Worm (Caenorhabditis elegans): ENCODE measurements around the gene C53D6.4.

DNA sequence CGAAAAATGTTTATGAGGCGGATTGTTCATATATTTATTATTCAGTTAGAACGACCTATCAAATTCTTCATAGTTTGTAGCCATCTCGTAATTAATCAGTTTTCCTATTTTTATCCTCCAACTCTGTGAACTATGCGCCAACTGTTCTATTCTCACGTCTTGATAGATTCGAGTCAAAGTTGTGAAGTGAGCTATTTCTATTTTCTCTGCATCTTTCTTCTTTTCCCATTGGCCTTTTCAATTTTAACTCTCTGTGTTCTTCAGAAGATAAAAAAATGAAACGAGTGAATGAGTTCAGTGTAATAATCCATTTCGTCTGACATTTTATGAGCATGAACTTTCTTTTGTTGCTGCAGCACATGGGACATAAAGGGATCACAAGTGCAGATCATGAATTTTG, 42.7 kb downstream of the C53D6.4 start:
- TF ChIP-seq nhr-12 (tag; optimal IDR thresholded peaks at IDR 0.05): no peak
- no peak for TF ChIP-seq snpc-4 (tag; optimal IDR thresholded peaks at IDR 0.05)
- no peak for TF ChIP-seq nhr-28 (tag; optimal IDR thresholded peaks at IDR 0.05)
- no peak for TF ChIP-seq unc-62 (GFP tag; optimal IDR thresholded peaks at IDR 0.05)
- no peak for TF ChIP-seq zip-8 (tag; optimal IDR thresholded peaks at IDR 0.05)
